Worm (Caenorhabditis elegans): ENCODE results near the gene col-40.
"Not testable (repeated sequence)": the region's sequence is repeated elsewhere in the genome, so short reads cannot be mapped to it uniquely, and the experiment has no call there.

col-40 gene

ce11 chrII:1075424-1075823 is 31.3 kb downstream of the col-40 start, which contains the start of gene K02E7.11:
TSS of gene K02E7.11 (minus strand) at chrII:1075524.
- TF ChIP-seq klf-2 (GFP tag; conservative IDR thresholded peaks at IDR 0.05) (no peak), flt-1 (GFP tag; IDR thresholded peaks at IDR 0.05) (no peak), T22C8.4 (GFP tag; IDR thresholded peaks at IDR 0.05) (no peak), cog-1 (tag; optimal IDR thresholded peaks at IDR 0.05) (no peak), ztf-29 (GFP tag; IDR thresholded peaks at IDR 0.05) (no peak)

- TF ChIP-seq T22C8.4 (GFP tag; IDR thresholded peaks at IDR 0.05) (no peak), cog-1 (tag; optimal IDR thresholded peaks at IDR 0.05) (no peak), flt-1 (GFP tag; IDR thresholded peaks at IDR 0.05) (no peak), ztf-29 (GFP tag; IDR thresholded peaks at IDR 0.05) (no peak), ztf-23 (GFP tag; IDR thresholded peaks at IDR 0.05) (no peak)
Observed at ce11 chrII:1072106-1072505, 34.7 kb downstream of the col-40 start, which contains the start of gene K02E7.4. TSS of gene K02E7.4 (plus strand) at chrII:1072406.

ce11 chrII:1071432-1071831 is 35.3 kb downstream of the col-40 start:
- TF ChIP-seq ztf-29 (GFP tag; IDR thresholded peaks at IDR 0.05): no peak
- no peak for TF ChIP-seq ztf-23 (GFP tag; IDR thresholded peaks at IDR 0.05)
- TF ChIP-seq T22C8.4 (GFP tag; IDR thresholded peaks at IDR 0.05): no peak
- TF ChIP-seq flt-1 (GFP tag; IDR thresholded peaks at IDR 0.05): no peak
- TF ChIP-seq cog-1 (tag; optimal IDR thresholded peaks at IDR 0.05): no peak
- TF ChIP-seq klf-2 (GFP tag; conservative IDR thresholded peaks at IDR 0.05): no peak
- TF ChIP-seq med-1 (GFP tag; optimal IDR thresholded peaks at IDR 0.05; ENCODE audit: insufficient read depth): no peak
- no peak for TF ChIP-seq tab-1 (GFP tag; IDR thresholded peaks at IDR 0.05)
- no peak for TF ChIP-seq ref-1 (GFP tag; conservative IDR thresholded peaks at IDR 0.05)

ce11 chrII:1070875-1071274 is 35.9 kb downstream of the col-40 start, which contains the start of gene K02E7.12:
TSS of gene K02E7.12 (plus strand) at chrII:1071175.
- TF ChIP-seq ref-1 (GFP tag; conservative IDR thresholded peaks at IDR 0.05) (no peak), flt-1 (GFP tag; IDR thresholded peaks at IDR 0.05) (no peak), ztf-29 (GFP tag; IDR thresholded peaks at IDR 0.05) (no peak), med-1 (GFP tag; optimal IDR thresholded peaks at IDR 0.05; ENCODE audit: insufficient read depth) (no peak), klf-2 (GFP tag; conservative IDR thresholded peaks at IDR 0.05) (no peak), cog-1 (tag; optimal IDR thresholded peaks at IDR 0.05) (no peak), T22C8.4 (GFP tag; IDR thresholded peaks at IDR 0.05) (no peak), tab-1 (GFP tag; IDR thresholded peaks at IDR 0.05) (no peak), ztf-23 (GFP tag; IDR thresholded peaks at IDR 0.05) (no peak)

- TF ChIP-seq tab-1 (GFP tag; IDR thresholded peaks at IDR 0.05): no peak
- TF ChIP-seq klf-2 (GFP tag; conservative IDR thresholded peaks at IDR 0.05): no peak
- TF ChIP-seq T22C8.4 (GFP tag; IDR thresholded peaks at IDR 0.05): no peak
- TF ChIP-seq ztf-23 (GFP tag; IDR thresholded peaks at IDR 0.05): no peak
- no peak for TF ChIP-seq med-1 (GFP tag; optimal IDR thresholded peaks at IDR 0.05; ENCODE audit: insufficient read depth)
- no peak for TF ChIP-seq flt-1 (GFP tag; IDR thresholded peaks at IDR 0.05)
- no peak for TF ChIP-seq ztf-29 (GFP tag; IDR thresholded peaks at IDR 0.05)
- TF ChIP-seq ref-1 (GFP tag; conservative IDR thresholded peaks at IDR 0.05): no peak
- TF ChIP-seq cog-1 (tag; optimal IDR thresholded peaks at IDR 0.05): no peak
Observed at ce11 chrII:1066907-1067306, 39.9 kb downstream of the col-40 start, which contains the start of gene K02E7.10. TSS of gene K02E7.10 (minus strand) at chrII:1067007.

ce11 chrII:1063926-1064325 is 42.8 kb downstream of the col-40 start:
- TF ChIP-seq T22C8.4 (GFP tag; IDR thresholded peaks at IDR 0.05): no peak
- no peak for TF ChIP-seq tab-1 (GFP tag; IDR thresholded peaks at IDR 0.05)
- TF ChIP-seq flt-1 (GFP tag; IDR thresholded peaks at IDR 0.05): no peak
- no peak for TF ChIP-seq cog-1 (tag; optimal IDR thresholded peaks at IDR 0.05)
- TF ChIP-seq ztf-23 (GFP tag; IDR thresholded peaks at IDR 0.05): no peak
- no peak for TF ChIP-seq ref-1 (GFP tag; conservative IDR thresholded peaks at IDR 0.05)

ce11 chrII:1060702-1061101 is 46.1 kb downstream of the col-40 start, which contains the start of gene btb-10:
TSS of gene btb-10 (minus strand) at chrII:1060802.
- TF ChIP-seq ztf-23 (GFP tag; IDR thresholded peaks at IDR 0.05); cog-1 (tag; optimal IDR thresholded peaks at IDR 0.05); klf-2 (GFP tag; conservative IDR thresholded peaks at IDR 0.05): not testable (repeated sequence)

- TF ChIP-seq tab-1 (GFP tag; IDR thresholded peaks at IDR 0.05) (no peak), ztf-29 (GFP tag; IDR thresholded peaks at IDR 0.05) (no peak), ref-1 (GFP tag; conservative IDR thresholded peaks at IDR 0.05) (no peak), T22C8.4 (GFP tag; IDR thresholded peaks at IDR 0.05) (no peak), ztf-23 (GFP tag; IDR thresholded peaks at IDR 0.05) (no peak), flt-1 (GFP tag; IDR thresholded peaks at IDR 0.05) (no peak), klf-2 (GFP tag; conservative IDR thresholded peaks at IDR 0.05) (no peak), cog-1 (tag; optimal IDR thresholded peaks at IDR 0.05) (no peak), med-1 (GFP tag; optimal IDR thresholded peaks at IDR 0.05; ENCODE audit: insufficient read depth) (no peak)
Observed at ce11 chrII:1056844-1057243, 49.9 kb downstream of the col-40 start.

Data from whole organism, midembryonic.